Fruit fly (Drosophila melanogaster) whole organism, embryonic: Measurements from ENCODE around the gene Swip-1.

Experiments used
- B-H2 ChIP-seq: fragments of 200-800 bp; sonication (Bioruptor generic); optimal IDR thresholded peaks from 2 replicates; lab custom pipeline; 2018; ENCODE audit warnings: missing biosample characterization, mild to moderate bottlenecking, missing genetic modification characterization
- CG10321 ChIP-seq: fragments of 200-800 bp; sonication (Bioruptor generic); IDR thresholded peaks from 2 replicates; pipeline ENCODE4 v1.3.6; 2022; ENCODE audit warnings: missing biosample characterization, missing genetic modification characterization
- CG10366 ChIP-seq: fragments of 200-800 bp; sonication (Bioruptor generic); IDR thresholded peaks from 2 replicates; pipeline ENCODE4 v1.3.6; 2022; ENCODE audit warnings: missing biosample characterization, missing genetic modification characterization
- CG12659 ChIP-seq: fragments of 200-800 bp; sonication (Bioruptor generic); optimal IDR thresholded peaks from 3 replicates; lab custom pipeline; 2017; ENCODE audit warnings: mild to moderate bottlenecking, missing biosample characterization, missing genetic modification reagents, missing genetic modification characterization
- CG12942 ChIP-seq: fragments of 200-800 bp; sonication (Bioruptor generic); optimal IDR thresholded peaks from 3 replicates; lab custom pipeline; 2016; ENCODE audit warnings: missing biosample characterization, missing genetic modification characterization
- CG13287 ChIP-seq: fragments of 200-800 bp; sonication (Bioruptor generic); IDR thresholded peaks from 2 replicates; pipeline ENCODE4 v1.3.6; 2022; ENCODE audit warnings: missing biosample characterization, missing genetic modification characterization; ENCODE audit not compliant: partially characterized antibody
- CG13894 ChIP-seq: fragments of 200-800 bp; sonication (Bioruptor generic); optimal IDR thresholded peaks from 3 replicates; lab custom pipeline; 2018; ENCODE audit warnings: missing biosample characterization, mild to moderate bottlenecking, missing genetic modification characterization, moderate library complexity
- CG14965 ChIP-seq: fragments of 200-800 bp; sonication (Bioruptor generic); optimal IDR thresholded peaks from 2 replicates; lab custom pipeline; 2016; ENCODE audit warnings: missing biosample characterization, missing genetic modification characterization, borderline replicate concordance
- CG15696 ChIP-seq: fragments of 200-800 bp; sonication (Bioruptor generic); optimal IDR thresholded peaks from 2 replicates; lab custom pipeline; 2019; ENCODE audit warnings: missing biosample characterization, mild to moderate bottlenecking, missing genetic modification characterization, moderate library complexity
- CG1602 ChIP-seq: fragments of 200-800 bp; sonication (Bioruptor generic); optimal IDR thresholded peaks from 3 replicates; lab custom pipeline; 2016; ENCODE audit warnings: missing biosample characterization, missing genetic modification characterization
- CG17802 ChIP-seq: fragments of 200-800 bp; sonication (Bioruptor generic); optimal IDR thresholded peaks from 2 replicates; lab custom pipeline; 2018; ENCODE audit warnings: missing biosample characterization, mild to moderate bottlenecking, missing genetic modification characterization, moderate library complexity
- CG30020 ChIP-seq: fragments of 200-800 bp; optimal IDR thresholded peaks from 2 replicates; lab custom pipeline; 2019; ENCODE audit warnings: missing biosample characterization, mild to moderate bottlenecking, missing genetic modification characterization, moderate library complexity
- CG3281 ChIP-seq: fragments of 200-800 bp; sonication (Bioruptor generic); optimal IDR thresholded peaks from 3 replicates; lab custom pipeline; 2017; ENCODE audit warnings: missing biosample characterization, mild to moderate bottlenecking, missing genetic modification characterization
- CG6272 ChIP-seq: fragments of 200-800 bp; sonication (Bioruptor generic); IDR thresholded peaks from 2 replicates; pipeline ENCODE4 v1.3.6; 2022; ENCODE audit warnings: missing biosample characterization, missing genetic modification characterization
- CG7786 ChIP-seq: fragments of 200-800 bp; sonication (Bioruptor generic); optimal IDR thresholded peaks from 2 replicates; lab custom pipeline; 2016; ENCODE audit warnings: missing biosample characterization, missing genetic modification characterization
- CG7963 ChIP-seq: fragments of 200-800 bp; sonication (Bioruptor generic); IDR thresholded peaks from 3 replicates; pipeline ENCODE4 v1.3.6; 2022; ENCODE audit warnings: missing biosample characterization, missing genetic modification characterization; ENCODE audit not compliant: partially characterized antibody
- CG8924 ChIP-seq: fragments of 200-800 bp; optimal IDR thresholded peaks from 3 replicates; lab custom pipeline; 2019; ENCODE audit warnings: missing biosample characterization, mild to moderate bottlenecking, missing genetic modification characterization, moderate library complexity
- CG9215 ChIP-seq: fragments of 200-800 bp; sonication (Bioruptor generic); IDR thresholded peaks from 2 replicates; pipeline ENCODE4 v1.3.6; 2022; ENCODE audit warnings: missing biosample characterization, missing genetic modification characterization
- CG9609 ChIP-seq: fragments of 200-800 bp; sonication (Bioruptor generic); optimal IDR thresholded peaks from 3 replicates; lab custom pipeline; 2016; ENCODE audit warnings: missing biosample characterization, missing genetic modification characterization
- CHES-1-like ChIP-seq: fragments of 200-800 bp; sonication (Bioruptor generic); optimal IDR thresholded peaks from 2 replicates; lab custom pipeline; 2016; ENCODE audit warnings: missing biosample characterization, missing genetic modification characterization
- CrebB ChIP-seq: fragments of 200-800 bp; sonication (Bioruptor generic); optimal IDR thresholded peaks from 3 replicates; lab custom pipeline; 2018; ENCODE audit warnings: missing biosample characterization, mild to moderate bottlenecking, missing genetic modification characterization
- Dbx ChIP-seq: fragments of 200-800 bp; sonication (Bioruptor generic); IDR thresholded peaks from 3 replicates; pipeline ENCODE4 v1.3.6; 2022; ENCODE audit warnings: missing biosample characterization, missing genetic modification characterization
- Dek ChIP-seq: fragments of 200-800 bp; sonication (Bioruptor generic); optimal IDR thresholded peaks from 3 replicates; lab custom pipeline; 2019; ENCODE audit warnings: missing biosample characterization, mild to moderate bottlenecking, missing genetic modification characterization, moderate library complexity
- Doc3 ChIP-seq: fragments of 200-800 bp; sonication (Bioruptor generic); IDR thresholded peaks from 3 replicates; pipeline ENCODE4 v1.3.6; 2022; ENCODE audit warnings: missing biosample characterization, missing genetic modification characterization; ENCODE audit not compliant: partially characterized antibody
- Drgx ChIP-seq: fragments of 200-800 bp; sonication (Bioruptor generic); IDR thresholded peaks from 2 replicates; pipeline ENCODE4 v1.3.6; 2022; ENCODE audit warnings: missing biosample characterization, missing genetic modification characterization
- Gsc ChIP-seq: fragments of 200-800 bp; sonication (Bioruptor generic); IDR thresholded peaks from 2 replicates; pipeline ENCODE4 v1.3.6; 2022; ENCODE audit warnings: missing biosample characterization, missing genetic modification characterization
- H2.0 ChIP-seq: fragments of 200-800 bp; sonication (Bioruptor generic); IDR thresholded peaks from 2 replicates; pipeline ENCODE4 v1.3.6; 2022; ENCODE audit warnings: missing biosample characterization, missing genetic modification characterization
- Hr3 ChIP-seq: fragments of 200-800 bp; sonication (Bioruptor generic); optimal IDR thresholded peaks from 3 replicates; lab custom pipeline; 2016; ENCODE audit warnings: missing biosample characterization, missing genetic modification characterization
- Hr51 ChIP-seq, 2 experiments: fragments of 200-800 bp; sonication (Bioruptor generic); optimal IDR thresholded peaks; 2 replicates in 1 of 2; 3 replicates in 1 of 2; lab custom pipeline; 2016 to 2018; ENCODE audit warnings: missing biosample characterization in 2 of 2, missing genetic modification characterization in 2 of 2, mild to moderate bottlenecking in 1 of 2, moderate library complexity in 1 of 2
- Kr ChIP-seq: fragments of 200-800 bp; sonication (Bioruptor generic); optimal IDR thresholded peaks from 2 replicates; lab custom pipeline; 2017; ENCODE audit warnings: missing biosample characterization, mild to moderate bottlenecking, missing genetic modification characterization
- Med ChIP-seq: fragments of 200-800 bp; sonication (Bioruptor generic); peaks from one replicate; lab custom pipeline; 2016; ENCODE audit warnings: missing biosample characterization, missing genetic modification characterization, mild to moderate bottlenecking, inconsistent platforms, moderate library complexity
- Nf-YA ChIP-seq: fragments of 200-800 bp; sonication (Bioruptor generic); IDR thresholded peaks from 2 replicates; pipeline ENCODE4 v1.3.6; 2022; ENCODE audit warnings: missing biosample characterization, missing genetic modification characterization
- Ptx1 ChIP-seq: fragments of 200-800 bp; sonication (Bioruptor generic); IDR thresholded peaks from 2 replicates; pipeline ENCODE4 v1.3.6; 2022; ENCODE audit warnings: missing biosample characterization, missing genetic modification characterization
- Sox100B ChIP-seq: fragments of 200-800 bp; sonication (Bioruptor generic); optimal IDR thresholded peaks from 3 replicates; lab custom pipeline; 2018; ENCODE audit warnings: missing biosample characterization, mild to moderate bottlenecking, missing genetic modification characterization
- az2 ChIP-seq: fragments of 200-800 bp; sonication (Bioruptor generic); optimal IDR thresholded peaks from 3 replicates; lab custom pipeline; 2016; ENCODE audit warnings: missing biosample characterization, missing genetic modification characterization
- da ChIP-seq: fragments of 200-800 bp; sonication (Bioruptor generic); optimal IDR thresholded peaks from 2 replicates; lab custom pipeline; 2016; ENCODE audit warnings: missing biosample characterization, missing genetic modification characterization
- dpn ChIP-seq, 2 experiments: fragments of 200-800 bp; sonication (Bioruptor generic); optimal IDR thresholded peaks; 3 replicates each; lab custom pipeline; 2016; ENCODE audit warnings: missing biosample characterization in 2 of 2, missing genetic modification characterization in 2 of 2
- dysf ChIP-seq: fragments of 200-800 bp; sonication (Bioruptor generic); IDR thresholded peaks from 3 replicates; pipeline ENCODE4 v1.3.6; 2022; ENCODE audit warnings: missing biosample characterization, missing genetic modification characterization
- gce ChIP-seq: fragments of 200-800 bp; sonication (Bioruptor generic); IDR thresholded peaks from 3 replicates; pipeline ENCODE4 v1.3.6; 2022; ENCODE audit warnings: missing biosample characterization, missing genetic modification characterization
- ind ChIP-seq: fragments of 200-800 bp; sonication (Bioruptor generic); optimal IDR thresholded peaks from 3 replicates; lab custom pipeline; 2016; ENCODE audit warnings: missing biosample characterization, missing genetic modification characterization
- inv ChIP-seq: fragments of 200-800 bp; sonication (Bioruptor generic); IDR thresholded peaks from 2 replicates; pipeline ENCODE4 v1.3.6; 2022; ENCODE audit warnings: missing biosample characterization, missing genetic modification characterization; ENCODE audit not compliant: partially characterized antibody
- p53 ChIP-seq: fragments of 200-800 bp; sonication (Bioruptor generic); optimal IDR thresholded peaks from 2 replicates; lab custom pipeline; 2016; ENCODE audit warnings: missing biosample characterization, missing genetic modification characterization
- pum ChIP-seq: fragments of 200-800 bp; sonication (Bioruptor generic); optimal IDR thresholded peaks from 2 replicates; lab custom pipeline; 2016; ENCODE audit warnings: missing biosample characterization, missing genetic modification characterization
- sim ChIP-seq: fragments of 200-800 bp; sonication (Bioruptor generic); IDR thresholded peaks from 2 replicates; pipeline ENCODE4 v1.3.6; 2022; ENCODE audit warnings: missing biosample characterization, missing genetic modification characterization
- slp2 ChIP-seq: fragments of 200-800 bp; sonication (Bioruptor generic); optimal IDR thresholded peaks from 2 replicates; lab custom pipeline; 2016; ENCODE audit warnings: missing biosample characterization, missing genetic modification characterization
- sug ChIP-seq: fragments of 200-800 bp; optimal IDR thresholded peaks from 2 replicates; lab custom pipeline; 2019; ENCODE audit warnings: missing biosample characterization, mild to moderate bottlenecking, missing genetic modification characterization, moderate library complexity
- usp ChIP-seq: fragments of >200 bp; optimal IDR thresholded peaks from 2 replicates; lab custom pipeline; 2017; ENCODE audit warnings: missing biosample characterization, missing genetic modification characterization
- wdn ChIP-seq: fragments of 200-800 bp; sonication (Bioruptor generic); IDR thresholded peaks from 2 replicates; pipeline ENCODE4 v1.3.6; 2022; ENCODE audit warnings: missing biosample characterization, missing genetic modification characterization
- wor ChIP-seq: fragments of 200-800 bp; sonication (Bioruptor generic); IDR thresholded peaks from 2 replicates; pipeline ENCODE4 v1.3.6; 2022; ENCODE audit warnings: missing biosample characterization, missing genetic modification characterization

Swip-1 gene

dm6 chr2L:19011895-19012645 is 25.0 kb upstream of the Swip-1 start (continued):
- TF ChIP-seq Sox100B (GFP tag; lab: Kevin White, UChicago) (peak; percentile 66), CG13894 (tag; lab: Kevin White, UChicago) (peak; percentile 87), CG12942 (GFP tag; lab: Kevin White, UChicago) (peak; percentile 73), p53 (GFP tag; lab: Kevin White, UChicago) (peak; percentile 12), Dek (tag; lab: Kevin White, UChicago) (peak; percentile 77), Nf-YA (GFP tag; lab: Robert Waterston, UW) (peak; percentile 64; the same call in 1 of the 2 replicates), Dbx (GFP tag; lab: Robert Waterston, UW) (peak; percentile 84), Doc3 (GFP tag; lab: Robert Waterston, UW) (no peak), CG9609 (peak; percentile 83), CG15696 (tag; lab: Kevin White, UChicago) (no peak), da (GFP tag; lab: Kevin White, UChicago) (no peak), CG9215 (peak; percentile 78), CHES-1-like (GFP tag; lab: Kevin White, UChicago) (peak; percentile 80), dpn (GFP tag; optimal IDR thresholded peaks at IDR 0.05; lab: Kevin White, UChicago) (peak; percentile 81), sim (GFP tag; lab: Robert Waterston, UW) (peak; percentile 58; the same call in 1 of the 2 replicates), Hr3 (GFP tag; lab: Kevin White, UChicago) (peak; percentile 77), B-H2 (GFP tag; lab: Kevin White, UChicago) (no peak), az2 (GFP tag; lab: Kevin White, UChicago) (peak; percentile 72), Med (GFP tag; lab: Kevin White, UChicago) (peak; percentile 98), CG17802 (tag; lab: Kevin White, UChicago) (peak; percentile 27), CG14965 (GFP tag; lab: Kevin White, UChicago) (peak; percentile 7), inv (GFP tag; lab: Robert Waterston, UW) (no peak), CrebB (tag; lab: Kevin White, UChicago) (peak; percentile 73), CG6272 (GFP tag; lab: Robert Waterston, UW) (peak; percentile 78), dysf (GFP tag; lab: Robert Waterston, UW) (peak; percentile 91), H2.0 (GFP tag; lab: Robert Waterston, UW) (peak; percentile 81), sug (tag; lab: Kevin White, UChicago) (peak; percentile 41), wdn (GFP tag; lab: Robert Waterston, UW) (0 out of 2 replicates have a peak, but pooled peaks have one; percentile 43), CG1602 (GFP tag; lab: Kevin White, UChicago) (peak; percentile 67), ind (GFP tag; lab: Kevin White, UChicago) (peak; percentile 82), CG30020 (tag; lab: Kevin White, UChicago) (no peak), usp (GFP tag; lab: Kevin White, UChicago) (no peak), Hr51 (GFP tag; optimal IDR thresholded peaks at IDR 0.05; lab: Kevin White, UChicago) (peak; percentile 81 to 85), CG10366 (peak; percentile 88), CG7786 (GFP tag; lab: Kevin White, UChicago) (peak; percentile 85), CG12659 (GFP tag; lab: Kevin White, UChicago) (peak; percentile 83), Ptx1 (GFP tag; lab: Robert Waterston, UW) (peak; percentile 91), pum (GFP tag; lab: Kevin White, UChicago) (peak; percentile 74), wor (GFP tag; lab: Robert Waterston, UW) (peak; percentile 74), CG7963 (GFP tag; lab: Robert Waterston, UW) (no peak), Kr (GFP tag; lab: Kevin White, UChicago) (no peak), slp2 (GFP tag; lab: Kevin White, UChicago) (peak; percentile 69), Drgx (peak; percentile 68), CG13287 (GFP tag; lab: Robert Waterston, UW) (no peak), Gsc (GFP tag; lab: Robert Waterston, UW) (peak; percentile 66), CG8924 (peak; percentile 87), CG3281 (GFP tag; lab: Kevin White, UChicago) (peak; percentile 79), CG10321 (GFP tag; lab: Robert Waterston, UW) (peak; percentile 21; the same call in 1 of the 2 replicates), gce (GFP tag; lab: Robert Waterston, UW) (peak; percentile 76)
